Fruit fly (Drosophila melanogaster) whole organism, embryonic: ENCODE measurements around the gene spo.

ENCODE experiments used
- CG10321 ChIP-seq: fragments of 200-800 bp; sonication (Bioruptor generic); IDR thresholded peaks from 2 replicates; pipeline ENCODE4 v1.3.6; 2022; ENCODE audit warnings: missing biosample characterization, missing genetic modification characterization
- CG10366 ChIP-seq: fragments of 200-800 bp; sonication (Bioruptor generic); IDR thresholded peaks from 2 replicates; pipeline ENCODE4 v1.3.6; 2022; ENCODE audit warnings: missing biosample characterization, missing genetic modification characterization
- CG10565 ChIP-seq: fragments of 200-800 bp; sonication (Bioruptor generic); optimal IDR thresholded peaks from 3 replicates; lab custom pipeline; 2016; ENCODE audit warnings: missing biosample characterization, mild to moderate bottlenecking, missing genetic modification characterization
- CG10654 ChIP-seq: fragments of 200-800 bp; sonication (Bioruptor generic); optimal IDR thresholded peaks from 2 replicates; lab custom pipeline; 2016; ENCODE audit warnings: missing biosample characterization, missing genetic modification characterization
- CG11093 ChIP-seq: fragments of 200-800 bp; sonication (Bioruptor generic); IDR thresholded peaks from 3 replicates; pipeline ENCODE4 v1.3.6; 2022; ENCODE audit warnings: missing biosample characterization, missing genetic modification characterization
- CG11398 ChIP-seq: fragments of 200-800 bp; sonication (Bioruptor generic); optimal IDR thresholded peaks from 2 replicates; lab custom pipeline; 2016; ENCODE audit warnings: missing biosample characterization, missing genetic modification characterization
- CG11560 ChIP-seq: fragments of 200-800 bp; sonication (Bioruptor generic); IDR thresholded peaks from 3 replicates; pipeline ENCODE4 v1.3.6; 2022; ENCODE audit warnings: missing biosample characterization, missing genetic modification characterization
- CG1233 ChIP-seq: fragments of 200-800 bp; sonication (Bioruptor generic); optimal IDR thresholded peaks from 4 replicates; lab custom pipeline; 2018; ENCODE audit warnings: missing biosample characterization, mild to moderate bottlenecking, missing genetic modification characterization
- CG13894 ChIP-seq: fragments of 200-800 bp; sonication (Bioruptor generic); optimal IDR thresholded peaks from 3 replicates; lab custom pipeline; 2018; ENCODE audit warnings: missing biosample characterization, mild to moderate bottlenecking, missing genetic modification characterization, moderate library complexity
- CG1602 ChIP-seq: fragments of 200-800 bp; sonication (Bioruptor generic); optimal IDR thresholded peaks from 3 replicates; lab custom pipeline; 2016; ENCODE audit warnings: missing biosample characterization, missing genetic modification characterization
- CG1603 ChIP-seq: fragments of 200-800 bp; sonication (Bioruptor generic); optimal IDR thresholded peaks from 2 replicates; lab custom pipeline; 2019; ENCODE audit warnings: missing biosample characterization, mild to moderate bottlenecking, missing genetic modification characterization, moderate library complexity
- CG17568 ChIP-seq: fragments of 200-800 bp; sonication (Bioruptor generic); optimal IDR thresholded peaks from 2 replicates; lab custom pipeline; 2018; ENCODE audit warnings: missing biosample characterization, mild to moderate bottlenecking, missing genetic modification characterization, moderate library complexity
- CG2116 ChIP-seq: fragments of 200-800 bp; sonication (Bioruptor generic); optimal IDR thresholded peaks from 3 replicates; lab custom pipeline; 2018; ENCODE audit warnings: missing biosample characterization, mild to moderate bottlenecking, missing genetic modification characterization
- CG2129 ChIP-seq: fragments of 200-800 bp; sonication (Bioruptor generic); IDR thresholded peaks from 2 replicates; pipeline ENCODE4 v1.3.6; 2022; ENCODE audit warnings: missing biosample characterization, missing genetic modification characterization; ENCODE audit not compliant: partially characterized antibody
- CG31224 ChIP-seq: fragments of 200-800 bp; sonication (Bioruptor generic); IDR thresholded peaks from 2 replicates; pipeline ENCODE4 v1.3.6; 2022; ENCODE audit warnings: missing biosample characterization, missing genetic modification characterization
- CG3281 ChIP-seq: fragments of 200-800 bp; sonication (Bioruptor generic); optimal IDR thresholded peaks from 3 replicates; lab custom pipeline; 2017; ENCODE audit warnings: missing biosample characterization, mild to moderate bottlenecking, missing genetic modification characterization
- CG3407 ChIP-seq: fragments of 200-800 bp; sonication (Bioruptor generic); optimal IDR thresholded peaks from 2 replicates; lab custom pipeline; 2018; ENCODE audit warnings: missing biosample characterization, mild to moderate bottlenecking, missing genetic modification characterization
- CG34224 ChIP-seq: fragments of 200-800 bp; sonication (Bioruptor generic); IDR thresholded peaks from 3 replicates; pipeline ENCODE4 v1.3.6; 2022; ENCODE audit warnings: missing biosample characterization, missing genetic modification characterization; ENCODE audit not compliant: partially characterized antibody
- CG4617 ChIP-seq: fragments of 200-800 bp; sonication (Bioruptor generic); optimal IDR thresholded peaks from 3 replicates; lab custom pipeline; 2016; ENCODE audit warnings: missing biosample characterization, missing genetic modification characterization, borderline replicate concordance
- CG6791 ChIP-seq: fragments of 200-800 bp; sonication (Bioruptor generic); IDR thresholded peaks from 3 replicates; pipeline ENCODE4 v1.3.6; 2022; ENCODE audit warnings: missing biosample characterization, missing genetic modification characterization; ENCODE audit not compliant: partially characterized antibody
- CG7928 ChIP-seq: fragments of 200-800 bp; sonication (Bioruptor generic); optimal IDR thresholded peaks from 2 replicates; lab custom pipeline; 2017; ENCODE audit warnings: missing biosample characterization, mild to moderate bottlenecking, missing genetic modification characterization
- CTCF ChIP-seq: fragments of 200-800 bp; sonication (Bioruptor generic); optimal IDR thresholded peaks from 2 replicates; lab custom pipeline; 2017; ENCODE audit warnings: missing biosample characterization, mild to moderate bottlenecking, missing genetic modification characterization, moderate library complexity
- Chrac-16 ChIP-seq: fragments of 200-800 bp; sonication (Bioruptor generic); optimal IDR thresholded peaks from 3 replicates; lab custom pipeline; 2016; ENCODE audit warnings: missing biosample characterization, missing genetic modification characterization
- CoRest ChIP-seq: fragments of 200-800 bp; sonication (Bioruptor generic); optimal IDR thresholded peaks from 3 replicates; lab custom pipeline; 2018; ENCODE audit warnings: missing biosample characterization, mild to moderate bottlenecking, missing genetic modification characterization, moderate library complexity
- Dip2 ChIP-seq: fragments of 200-800 bp; sonication (Bioruptor generic); IDR thresholded peaks from 2 replicates; pipeline ENCODE4 v1.3.6; 2022; ENCODE audit warnings: missing biosample characterization, missing genetic modification characterization
- Eip74EF ChIP-seq, 2 experiments: fragments of 200-800 bp in 1 of 2; fragments of >200 bp in 1 of 2; sonication (Bioruptor generic) in 1 of 2; optimal IDR thresholded peaks; 2 replicates each; lab custom pipeline; 2017 to 2019; ENCODE audit warnings: missing biosample characterization in 2 of 2, missing genetic modification characterization in 2 of 2, mild to moderate bottlenecking in 1 of 2, moderate library complexity in 1 of 2
- HLH54F ChIP-seq: fragments of 200-800 bp; sonication (Bioruptor generic); optimal IDR thresholded peaks from 3 replicates; lab custom pipeline; 2016; ENCODE audit warnings: missing biosample characterization, missing genetic modification characterization
- HmgD ChIP-seq: fragments of 200-800 bp; sonication (Bioruptor generic); optimal IDR thresholded peaks from 3 replicates; lab custom pipeline; 2016; ENCODE audit warnings: missing biosample characterization, missing genetic modification characterization
- Lhr ChIP-seq: fragments of 200-800 bp; sonication (Bioruptor generic); optimal IDR thresholded peaks from 3 replicates; lab custom pipeline; 2017; ENCODE audit warnings: mild to moderate bottlenecking, missing biosample characterization, missing genetic modification reagents, missing genetic modification characterization
- NK7.1 ChIP-seq: fragments of 200-800 bp; sonication (Bioruptor generic); optimal IDR thresholded peaks from 3 replicates; lab custom pipeline; 2016; ENCODE audit warnings: missing biosample characterization, missing genetic modification characterization
- Nf-YA ChIP-seq: fragments of 200-800 bp; sonication (Bioruptor generic); IDR thresholded peaks from 2 replicates; pipeline ENCODE4 v1.3.6; 2022; ENCODE audit warnings: missing biosample characterization, missing genetic modification characterization
- Optix ChIP-seq: fragments of 200-800 bp; sonication (Bioruptor generic); IDR thresholded peaks from 3 replicates; pipeline ENCODE4 v1.3.6; 2022; ENCODE audit warnings: missing biosample characterization, missing genetic modification characterization
- Sry-δ ChIP-seq: fragments of 200-800 bp; sonication (Bioruptor generic); optimal IDR thresholded peaks from 2 replicates; lab custom pipeline; 2016; ENCODE audit warnings: missing biosample characterization, missing genetic modification characterization
- ato ChIP-seq: fragments of 200-800 bp; sonication (Bioruptor generic); IDR thresholded peaks from 2 replicates; pipeline ENCODE4 v1.3.6; 2022; ENCODE audit warnings: missing biosample characterization, missing genetic modification characterization; ENCODE audit not compliant: partially characterized antibody
- chn ChIP-seq: fragments of 200-800 bp; sonication (Bioruptor generic); optimal IDR thresholded peaks from 2 replicates; lab custom pipeline; 2016; ENCODE audit warnings: missing biosample characterization, missing genetic modification characterization
- corto ChIP-seq: fragments of 200-800 bp; sonication (Bioruptor generic); optimal IDR thresholded peaks from 2 replicates; lab custom pipeline; 2016; ENCODE audit warnings: missing biosample characterization, mild to moderate bottlenecking, missing genetic modification characterization, moderate library complexity
- dmrt99B ChIP-seq: fragments of 200-800 bp; sonication (Bioruptor generic); optimal IDR thresholded peaks from 2 replicates; lab custom pipeline; 2018; ENCODE audit warnings: missing biosample characterization, mild to moderate bottlenecking, missing genetic modification characterization, moderate library complexity
- esg ChIP-seq: fragments of 200-800 bp; sonication (Bioruptor generic); conservative IDR thresholded peaks from 2 replicates; pipeline ENCODE4 v1.3.6; 2022; ENCODE audit warnings: missing biosample characterization, missing genetic modification characterization
- fru ChIP-seq: fragments of >200 bp; optimal IDR thresholded peaks from 2 replicates; lab custom pipeline; 2017
- gem ChIP-seq: fragments of 200-800 bp; sonication (Bioruptor generic); optimal IDR thresholded peaks from 2 replicates; lab custom pipeline; 2019; ENCODE audit warnings: missing biosample characterization, mild to moderate bottlenecking, missing genetic modification characterization, moderate library complexity
- lov ChIP-seq, 2 experiments: fragments of 200-800 bp in 1 of 2; fragments of >200 bp in 1 of 2; sonication (Bioruptor generic) in 1 of 2; IDR thresholded peaks in 1 of 2; optimal IDR thresholded peaks in 1 of 2; 2 replicates in 1 of 2; 3 replicates in 1 of 2; pipeline versions ENCODE4 v1.3.6 to Lab custom; 2017 to 2022; ENCODE audit warnings: missing biosample characterization in 1 of 2, missing genetic modification characterization in 1 of 2
- otp ChIP-seq: fragments of 200-800 bp; sonication (Bioruptor generic); IDR thresholded peaks from 3 replicates; pipeline ENCODE4, ENCODE4 v1.3.6; 2022; ENCODE audit warnings: missing biosample characterization, missing genetic modification characterization
- phol ChIP-seq: fragments of 200-800 bp; sonication (Bioruptor generic); optimal IDR thresholded peaks from 3 replicates; lab custom pipeline; 2018; ENCODE audit warnings: missing biosample characterization, mild to moderate bottlenecking, missing genetic modification characterization, moderate library complexity
- sc ChIP-seq, 3 experiments: fragments of >200 bp in 2 of 3; fragments of 200-800 bp in 1 of 3; sonication (Bioruptor generic) in 1 of 3; optimal IDR thresholded peaks; 2 replicates in 2 of 3; 3 replicates in 1 of 3; lab custom pipeline; 2017; ENCODE audit warnings: mild to moderate bottlenecking in 1 of 3, missing biosample characterization in 1 of 3, missing genetic modification characterization in 1 of 3, missing genetic modification reagents in 1 of 3
- slbo ChIP-seq: fragments of 200-800 bp; sonication (Bioruptor generic); IDR thresholded peaks from 2 replicates; pipeline ENCODE4 v1.3.6; 2022; ENCODE audit warnings: missing biosample characterization, missing genetic modification characterization
- sr ChIP-seq: fragments of 200-800 bp; sonication (Bioruptor generic); IDR thresholded peaks from 3 replicates; pipeline ENCODE4 v1.3.6; 2022; ENCODE audit warnings: missing biosample characterization, missing genetic modification characterization
- stc ChIP-seq: fragments of 200-800 bp; sonication (Bioruptor generic); IDR thresholded peaks from 2 replicates; pipeline ENCODE4 v1.3.6; 2022; ENCODE audit warnings: missing biosample characterization, missing genetic modification characterization
- stwl ChIP-seq: fragments of 200-800 bp; sonication (Bioruptor generic); optimal IDR thresholded peaks from 3 replicates; lab custom pipeline; 2018; ENCODE audit warnings: missing biosample characterization, mild to moderate bottlenecking, missing genetic modification characterization, moderate library complexity
- tup ChIP-seq: fragments of 200-800 bp; sonication (Bioruptor generic); optimal IDR thresholded peaks from 2 replicates; lab custom pipeline; 2016; ENCODE audit warnings: missing biosample characterization, mild to moderate bottlenecking, missing genetic modification characterization, moderate library complexity
- yki ChIP-seq: fragments of >200 bp; optimal IDR thresholded peaks from 3 replicates; lab custom pipeline; 2018

spo gene

DNA sequence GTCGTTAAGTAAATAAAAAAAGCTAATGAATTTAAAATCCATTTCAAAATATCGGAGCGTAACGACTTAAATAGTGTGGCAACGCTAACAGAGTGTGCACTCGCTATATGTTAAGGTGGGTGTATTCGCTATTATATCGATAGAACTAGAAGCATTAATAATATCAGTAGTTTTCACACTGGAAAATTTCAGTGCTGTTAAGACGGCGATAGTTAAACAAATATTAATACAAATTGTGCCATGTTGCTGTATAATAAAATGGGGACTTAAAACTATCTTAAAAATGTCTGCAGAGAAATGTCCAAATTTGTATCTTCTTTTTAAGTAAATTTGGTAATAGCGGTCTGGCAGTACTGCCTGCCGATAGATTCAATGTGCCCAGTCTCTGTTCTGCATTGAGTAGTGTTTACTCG, 9.1 kb downstream of the spo start (continued):
- peak; percentile 74 for TF ChIP-seq CG1233 (GFP tag; lab: Kevin White, UChicago)
- TF ChIP-seq Eip74EF (GFP tag; optimal IDR thresholded peaks at IDR 0.05; lab: Kevin White, UChicago) = no peak
- TF ChIP-seq CG6791 = peak; percentile 77
- TF ChIP-seq NK7.1 (GFP tag; lab: Kevin White, UChicago) = peak; percentile 71
- TF ChIP-seq Nf-YA (GFP tag; lab: Robert Waterston, UW) = peak; percentile 60; the same call in 1 of the 2 replicates
- no peak for TF ChIP-seq dmrt99B (tag; lab: Kevin White, UChicago)
- TF ChIP-seq chn (GFP tag; lab: Kevin White, UChicago) = peak; percentile 79
- TF ChIP-seq CG2116 (GFP tag; lab: Kevin White, UChicago) = peak; percentile 83
- TF ChIP-seq CG11398 = peak; percentile 51
- TF ChIP-seq CG3407 (GFP tag; lab: Kevin White, UChicago) = no peak
- no peak for TF ChIP-seq lov (optimal IDR thresholded peaks at IDR 0.05; lab: Kevin White, UChicago)
- peak; percentile 70; the same call in 2 of the 3 replicates for TF ChIP-seq lov (GFP tag; IDR thresholded peaks at IDR 0.05; lab: Robert Waterston, UW)
- peak; percentile 96 for TF ChIP-seq slbo (GFP tag; lab: Robert Waterston, UW)
- TF ChIP-seq stc = peak; percentile 73
- peak; percentile 37; the same call in 1 of the 2 replicates for TF ChIP-seq CG10321 (GFP tag; lab: Robert Waterston, UW)
- no peak for TF ChIP-seq sc (optimal IDR thresholded peaks at IDR 0.05; lab: Kevin White, UChicago)
- no peak for TF ChIP-seq sc (GFP tag; optimal IDR thresholded peaks at IDR 0.05; lab: Kevin White, UChicago)
- TF ChIP-seq CTCF (GFP tag; lab: Kevin White, UChicago) = peak; percentile 44
- TF ChIP-seq corto = no peak
- TF ChIP-seq CG4617 (GFP tag; lab: Kevin White, UChicago) = peak; percentile 93
- peak; percentile 16; the same call in 1 of the 3 replicates for TF ChIP-seq sr
- no peak for TF ChIP-seq fru
- TF ChIP-seq Optix (GFP tag; lab: Robert Waterston, UW) = peak; percentile 68; the same call in 1 of the 3 replicates
- peak; percentile 91 for TF ChIP-seq gem (tag; lab: Kevin White, UChicago)
- TF ChIP-seq CG1603 (tag; lab: Kevin White, UChicago) = peak; percentile 92
- peak; percentile 92 for TF ChIP-seq Sry-δ
- peak; percentile 84 for TF ChIP-seq CG2129
- TF ChIP-seq HmgD = peak; percentile 87
- peak; percentile 92 for TF ChIP-seq esg (GFP tag; lab: Robert Waterston, UW)
- TF ChIP-seq yki (lab: Kevin White, UChicago) = no peak
- peak; percentile 52 for TF ChIP-seq CG7928 (GFP tag; lab: Kevin White, UChicago)
- TF ChIP-seq CoRest (tag; lab: Kevin White, UChicago) = peak; percentile 91
- no peak for TF ChIP-seq CG13894 (tag; lab: Kevin White, UChicago)
- peak; percentile 36 for TF ChIP-seq CG10565
- TF ChIP-seq Dip2 = no peak
- TF ChIP-seq CG10366 (GFP tag; lab: Robert Waterston, UW) = peak; percentile 90
- TF ChIP-seq HLH54F (GFP tag; lab: Kevin White, UChicago) = peak; percentile 91
- TF ChIP-seq CG11093 (GFP tag; lab: Robert Waterston, UW) = peak; percentile 90
- peak; percentile 84 for TF ChIP-seq CG11560 (tag; lab: Robert Waterston, UW)
- peak; percentile 90 for TF ChIP-seq phol (tag; lab: Kevin White, UChicago)
- TF ChIP-seq otp (GFP tag; lab: Robert Waterston, UW) = peak; percentile 84
- TF ChIP-seq CG34224 = peak; percentile 79
- TF ChIP-seq CG3281 = no peak
- TF ChIP-seq CG1602 (GFP tag; lab: Kevin White, UChicago) = peak; percentile 81
- peak; percentile 60; the same call in 1 of the 2 replicates for TF ChIP-seq ato (GFP tag; lab: Robert Waterston, UW)
- peak; percentile 87 for TF ChIP-seq CG10654
- TF ChIP-seq Lhr (GFP tag; lab: Kevin White, UChicago) = peak; percentile 84
- no peak for TF ChIP-seq CG17568 (GFP tag; lab: Kevin White, UChicago)
- TF ChIP-seq tup (GFP tag; lab: Kevin White, UChicago) = peak; percentile 44
- peak; percentile 86 for TF ChIP-seq Chrac-16
- peak; percentile 84 for TF ChIP-seq CG31224 (GFP tag; lab: Robert Waterston, UW)
- peak; percentile 93 for TF ChIP-seq stwl (tag; lab: Kevin White, UChicago)
